Worm (Caenorhabditis elegans) whole organism, L1 larva: Measurements from ENCODE around the gene egrh-3.
"Not testable (repeated sequence)": the region's sequence is repeated elsewhere in the genome, so short reads cannot be mapped to it uniquely, and the experiment has no call there.

Experiments used
- ceh-82 ChIP-seq, 3 experiments: fragments of 150-350 bp in 1 of 3; sonication (generic microtip) in 2 of 3; optimal IDR thresholded peaks; 2 replicates each; lab custom pipeline; 2014 to 2017; ENCODE audit warnings: missing biosample characterization in 3 of 3, missing genetic modification characterization in 3 of 3
- efl-3 ChIP-seq: fragments of 200-800 bp; sonication (Bioruptor generic); optimal IDR thresholded peaks from 2 replicates; lab custom pipeline; 2018; ENCODE audit warnings: mild to moderate bottlenecking, missing genetic modification characterization, missing compliant biosample characterization
- fkh-4 ChIP-seq: sonication (generic microtip); optimal IDR thresholded peaks from 2 replicates; lab custom pipeline; 2016; ENCODE audit warnings: missing compliant biosample characterization, missing genetic modification characterization, borderline replicate concordance
- lin-15B ChIP-seq: fragments of 150-350 bp; sonication (generic microtip); optimal IDR thresholded peaks from 3 replicates; lab custom pipeline; 2014; ENCODE audit warnings: missing biosample characterization, missing genetic modification characterization
- nhr-11 ChIP-seq: fragments of 150-350 bp; optimal IDR thresholded peaks from 2 replicates; lab custom pipeline; 2014; ENCODE audit warnings: missing biosample characterization, missing genetic modification characterization
- nhr-237 ChIP-seq: fragments of 150-350 bp; optimal IDR thresholded peaks from 2 replicates; lab custom pipeline; 2014; ENCODE audit warnings: missing biosample characterization, missing genetic modification characterization
- pag-3 ChIP-seq: sonication (generic microtip); optimal IDR thresholded peaks from 2 replicates; lab custom pipeline; 2017; ENCODE audit warnings: missing genetic modification characterization, mild to moderate bottlenecking, missing compliant biosample characterization, antibody characterized with exemption, borderline replicate concordance; ENCODE audit not compliant: insufficient read depth
- rnt-1 ChIP-seq: sonication (generic microtip); optimal IDR thresholded peaks from 2 replicates; lab custom pipeline; 2016; ENCODE audit warnings: mild to moderate bottlenecking, missing genetic modification characterization, moderate library complexity, missing compliant biosample characterization
- unc-86 ChIP-seq: sonication (generic microtip); optimal IDR thresholded peaks from 2 replicates; lab custom pipeline; 2016; ENCODE audit warnings: missing genetic modification characterization, missing compliant biosample characterization

DNA sequence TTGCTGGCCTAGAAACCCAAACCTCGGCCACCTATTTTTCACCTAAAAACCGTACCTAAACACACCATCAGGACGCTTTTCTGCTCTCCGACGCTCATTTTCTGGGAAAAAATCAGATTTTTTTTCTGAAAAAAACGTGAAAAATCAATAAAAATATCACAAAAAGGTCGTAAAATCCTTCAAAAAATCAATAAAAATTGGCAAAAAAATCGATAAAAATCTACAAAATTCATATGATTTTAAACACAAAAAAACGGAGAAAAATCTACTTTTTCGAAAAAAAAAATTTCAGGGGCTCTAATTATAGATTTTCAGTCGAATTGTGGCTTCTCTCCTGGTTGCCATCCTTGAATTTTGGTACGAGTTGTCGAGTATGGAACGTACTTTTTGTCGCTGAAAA is 27.9 kb upstream of the egrh-3 start, which contains the start of gene Y94H6A.7:
- TF ChIP-seq nhr-11 (tag; lab: Kevin White, UChicago); pag-3 (tag; lab: Kevin White, UChicago); unc-86; ceh-82 (tag; optimal IDR thresholded peaks at IDR 0.05; lab: Kevin White, UChicago); lin-15B (tag; lab: Kevin White, UChicago); rnt-1 (tag; lab: Kevin White, UChicago); nhr-237; fkh-4; efl-3 (GFP tag; lab: Kevin White, UChicago): not testable (repeated sequence)
